Fruit fly (Drosophila melanogaster) Kc167 (cell line): Measurements from ENCODE around the gene neo.

Experiments
- Myc ChIP-seq: fragments of >200 bp; optimal IDR thresholded peaks from 2 replicates; lab custom pipeline; 2017; ENCODE audit warnings: missing external identifiers
- Sin3A ChIP-seq: fragments of >200 bp; optimal IDR thresholded peaks from 2 replicates; lab custom pipeline; 2018; ENCODE audit warnings: missing external identifiers
- h ChIP-seq: fragments of >200 bp; optimal IDR thresholded peaks from 3 replicates; lab custom pipeline; 2018; ENCODE audit warnings: missing external identifiers
- insv ChIP-seq: fragments of >200 bp; optimal IDR thresholded peaks from 3 replicates; lab custom pipeline; 2018; ENCODE audit warnings: missing external identifiers
- psq ChIP-seq: fragments of >200 bp; optimal IDR thresholded peaks from 2 replicates; lab custom pipeline; 2017; ENCODE audit warnings: missing external identifiers
- ttk ChIP-seq: sonication (Bioruptor generic); optimal IDR thresholded peaks from 2 replicates; lab custom pipeline; 2017; ENCODE audit warnings: missing external identifiers

neo gene

DNA sequence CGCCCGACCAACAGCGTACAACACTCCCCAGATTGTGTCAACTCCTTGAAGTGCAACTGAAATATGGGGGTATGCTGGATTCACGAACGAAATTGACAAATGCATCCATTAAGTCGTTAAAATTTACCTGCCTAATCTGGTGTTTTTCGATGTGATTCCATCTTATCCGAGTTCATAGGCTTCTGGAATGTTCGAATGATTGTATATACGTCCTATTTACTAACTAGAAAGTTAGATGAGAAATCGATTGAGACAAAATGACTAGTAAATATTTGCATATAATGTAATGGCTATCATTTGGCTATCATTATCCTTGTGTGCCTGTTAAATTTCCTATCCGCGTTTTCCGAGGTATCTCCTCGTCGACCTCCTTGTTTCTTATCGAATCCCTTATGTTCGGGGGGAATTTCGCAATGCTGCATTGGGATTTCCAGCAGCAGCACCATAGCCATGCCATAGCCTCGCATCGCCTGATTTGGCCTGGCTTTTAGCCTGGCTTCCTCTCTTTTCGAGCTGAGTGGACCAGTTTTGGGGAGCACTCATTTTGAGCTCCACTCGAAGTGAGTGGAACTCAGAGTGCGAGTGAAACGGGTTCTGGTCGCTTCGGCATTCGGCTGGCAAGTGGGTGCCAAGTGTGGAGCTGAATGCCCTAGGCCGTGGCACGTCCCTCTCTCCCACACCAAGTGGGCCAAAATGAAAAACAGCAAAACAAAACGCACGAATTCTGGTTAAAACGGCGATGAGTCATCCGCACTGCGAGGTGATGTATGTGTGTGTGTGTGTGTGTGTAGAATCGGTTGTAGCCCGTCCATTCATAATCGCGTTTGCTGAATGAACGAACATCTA is 40.6 kb upstream of the neo start:
- TF ChIP-seq Sin3A (lab: Kevin White, UChicago) (no peak), Myc (lab: Kevin White, UChicago) (no peak), psq (lab: Kevin White, UChicago) (no peak), ttk (lab: Kevin White, UChicago) (no peak), h (lab: Kevin White, UChicago) (no peak), insv (lab: Kevin White, UChicago) (no peak)

DNA sequence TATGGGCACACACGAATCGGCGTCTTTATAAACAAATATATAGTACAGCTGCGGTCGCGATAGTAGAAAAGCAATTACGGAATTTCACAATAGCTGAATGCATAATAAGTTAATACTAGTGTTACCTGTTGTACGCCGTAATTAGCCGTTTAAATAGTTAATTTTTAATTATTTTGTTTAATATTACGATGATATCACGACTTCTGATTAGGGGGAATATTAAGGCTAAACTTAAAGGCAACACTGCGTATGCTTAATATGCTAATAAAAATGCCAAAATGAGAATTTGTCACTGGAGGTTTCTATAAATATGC is 40.0 kb upstream of the neo start:
- TF ChIP-seq insv (lab: Kevin White, UChicago) (no peak), h (lab: Kevin White, UChicago) (no peak), Sin3A (lab: Kevin White, UChicago) (no peak), Myc (lab: Kevin White, UChicago) (no peak), ttk (lab: Kevin White, UChicago) (no peak), psq (lab: Kevin White, UChicago) (no peak)

DNA sequence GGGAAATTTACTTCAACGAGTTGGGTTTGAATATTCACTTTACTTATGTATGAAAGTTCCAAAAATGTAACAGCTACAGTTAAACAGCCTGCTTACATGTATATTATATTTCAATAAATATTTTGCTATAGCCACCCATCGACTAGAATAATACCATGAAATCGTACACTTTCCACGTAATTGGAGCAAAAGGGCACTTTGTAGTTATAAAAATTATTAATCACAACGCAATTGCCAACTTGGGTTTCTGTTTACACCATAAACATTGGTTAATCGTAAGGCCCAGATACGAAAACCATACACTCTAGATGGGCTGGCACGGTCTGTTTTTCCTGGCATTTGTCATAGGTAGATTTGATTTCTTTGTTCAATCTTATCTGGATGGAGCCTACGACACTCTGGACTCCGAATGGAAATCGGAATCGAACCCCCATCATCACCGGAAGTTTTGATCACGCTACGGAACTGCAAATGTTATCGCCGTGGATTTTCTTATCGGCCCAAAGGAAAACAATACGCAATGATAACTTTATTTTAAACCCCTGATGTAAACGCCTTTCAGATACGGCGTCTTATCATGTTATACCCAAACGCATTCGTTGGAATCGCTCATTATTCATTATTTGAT is 38.4 kb upstream of the neo start, which contains the start of gene fig:
TSS of gene fig (minus strand) at position 51 of the 628 bp plus-strand sequence.
- TF ChIP-seq h (lab: Kevin White, UChicago) = no peak
- TF ChIP-seq Sin3A (lab: Kevin White, UChicago) = no peak
- TF ChIP-seq psq (lab: Kevin White, UChicago) = no peak
- no peak for TF ChIP-seq ttk (lab: Kevin White, UChicago)
- no peak for TF ChIP-seq Myc (lab: Kevin White, UChicago)
- no peak for TF ChIP-seq insv (lab: Kevin White, UChicago)

DNA sequence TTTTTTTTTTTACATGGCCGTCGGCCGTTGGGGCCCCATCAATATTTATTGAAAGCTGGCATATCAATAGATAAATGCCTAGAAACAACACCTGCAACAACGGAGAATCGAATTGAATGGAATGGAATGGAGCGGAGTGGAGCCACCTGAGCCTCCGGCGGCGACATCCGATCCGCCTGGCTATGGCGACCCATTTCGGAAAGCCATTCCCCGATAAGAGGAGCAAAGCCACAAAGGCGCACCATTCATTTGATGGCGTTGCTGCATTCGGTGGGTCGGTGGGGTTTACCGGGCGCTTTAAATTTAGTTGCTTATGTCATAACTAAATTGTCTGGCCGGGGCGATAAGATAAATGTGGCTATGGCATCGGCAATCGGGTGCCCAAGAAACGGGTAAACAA is 37.1 kb upstream of the neo start:
- TF ChIP-seq ttk (lab: Kevin White, UChicago) = no peak
- TF ChIP-seq Sin3A (lab: Kevin White, UChicago) = no peak
- TF ChIP-seq h (lab: Kevin White, UChicago) = no peak
- TF ChIP-seq psq (lab: Kevin White, UChicago) = no peak
- no peak for TF ChIP-seq Myc (lab: Kevin White, UChicago)
- TF ChIP-seq insv (lab: Kevin White, UChicago) = no peak

DNA sequence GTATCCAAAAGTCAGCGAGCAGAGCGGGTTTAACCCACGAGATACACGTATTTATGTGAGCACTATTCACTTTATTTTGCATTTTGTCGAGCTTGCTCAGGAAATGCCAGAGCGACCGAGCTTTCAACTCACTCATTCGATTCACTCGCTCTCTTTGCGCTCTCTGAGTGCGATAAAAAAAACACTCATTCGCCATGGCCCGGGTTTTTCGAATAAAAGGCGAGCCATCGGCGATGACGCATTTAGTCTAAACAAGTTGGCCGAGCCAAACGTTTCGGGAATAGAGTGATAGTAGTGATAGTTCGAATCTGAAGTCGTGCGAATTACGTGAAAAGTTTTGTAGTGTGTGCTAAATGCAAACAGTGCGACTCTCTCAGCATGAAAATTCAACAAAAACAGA is 36.6 kb upstream of the neo start:
- TF ChIP-seq Myc (lab: Kevin White, UChicago) (no peak), ttk (lab: Kevin White, UChicago) (no peak), insv (lab: Kevin White, UChicago) (no peak), h (lab: Kevin White, UChicago) (no peak), Sin3A (lab: Kevin White, UChicago) (no peak), psq (lab: Kevin White, UChicago) (no peak)

DNA sequence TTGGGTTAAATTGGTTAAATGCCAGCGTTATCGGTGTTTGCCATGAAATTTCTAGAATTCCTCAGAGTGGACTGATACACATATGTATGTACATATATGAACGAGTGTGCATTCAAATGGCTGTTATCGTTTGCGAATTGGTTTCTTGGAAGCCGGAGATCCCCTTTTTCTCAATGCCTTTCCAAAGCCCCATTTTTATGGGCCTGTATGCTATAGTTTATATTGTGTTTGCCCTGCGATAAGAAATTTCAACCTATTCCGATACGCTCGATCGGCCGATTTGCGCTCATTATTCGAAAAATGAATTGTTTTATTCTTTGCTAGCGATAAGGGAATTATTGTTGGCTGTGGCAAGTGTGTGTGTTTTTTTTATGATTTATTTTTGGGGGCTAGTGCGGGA is 35.7 kb upstream of the neo start:
- no peak for TF ChIP-seq Myc (lab: Kevin White, UChicago)
- TF ChIP-seq psq (lab: Kevin White, UChicago) = no peak
- no peak for TF ChIP-seq ttk (lab: Kevin White, UChicago)

DNA sequence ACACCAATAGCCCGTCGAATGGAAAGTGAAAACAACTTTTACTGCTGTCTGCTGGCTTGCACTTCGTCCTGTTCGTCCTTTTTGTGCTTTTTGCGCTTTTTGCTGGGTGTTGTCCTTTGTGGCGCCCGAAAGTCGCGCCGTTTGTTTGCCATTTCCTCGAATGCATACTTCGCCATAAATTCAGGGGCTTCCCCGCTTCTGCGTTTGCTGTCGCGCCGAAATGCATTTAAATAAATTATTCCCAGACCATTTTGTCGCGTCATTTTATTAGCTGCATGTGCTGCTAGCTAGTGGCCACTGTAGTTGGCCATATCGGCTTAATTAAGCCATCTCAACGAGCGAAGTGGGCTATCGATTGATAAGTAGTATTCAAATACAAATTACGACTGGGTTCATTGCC is 33.7 kb upstream of the neo start:
- TF ChIP-seq insv (lab: Kevin White, UChicago) = no peak
- no peak for TF ChIP-seq ttk (lab: Kevin White, UChicago)
- no peak for TF ChIP-seq psq (lab: Kevin White, UChicago)
- TF ChIP-seq h (lab: Kevin White, UChicago) = no peak
- no peak for TF ChIP-seq Myc (lab: Kevin White, UChicago)

DNA sequence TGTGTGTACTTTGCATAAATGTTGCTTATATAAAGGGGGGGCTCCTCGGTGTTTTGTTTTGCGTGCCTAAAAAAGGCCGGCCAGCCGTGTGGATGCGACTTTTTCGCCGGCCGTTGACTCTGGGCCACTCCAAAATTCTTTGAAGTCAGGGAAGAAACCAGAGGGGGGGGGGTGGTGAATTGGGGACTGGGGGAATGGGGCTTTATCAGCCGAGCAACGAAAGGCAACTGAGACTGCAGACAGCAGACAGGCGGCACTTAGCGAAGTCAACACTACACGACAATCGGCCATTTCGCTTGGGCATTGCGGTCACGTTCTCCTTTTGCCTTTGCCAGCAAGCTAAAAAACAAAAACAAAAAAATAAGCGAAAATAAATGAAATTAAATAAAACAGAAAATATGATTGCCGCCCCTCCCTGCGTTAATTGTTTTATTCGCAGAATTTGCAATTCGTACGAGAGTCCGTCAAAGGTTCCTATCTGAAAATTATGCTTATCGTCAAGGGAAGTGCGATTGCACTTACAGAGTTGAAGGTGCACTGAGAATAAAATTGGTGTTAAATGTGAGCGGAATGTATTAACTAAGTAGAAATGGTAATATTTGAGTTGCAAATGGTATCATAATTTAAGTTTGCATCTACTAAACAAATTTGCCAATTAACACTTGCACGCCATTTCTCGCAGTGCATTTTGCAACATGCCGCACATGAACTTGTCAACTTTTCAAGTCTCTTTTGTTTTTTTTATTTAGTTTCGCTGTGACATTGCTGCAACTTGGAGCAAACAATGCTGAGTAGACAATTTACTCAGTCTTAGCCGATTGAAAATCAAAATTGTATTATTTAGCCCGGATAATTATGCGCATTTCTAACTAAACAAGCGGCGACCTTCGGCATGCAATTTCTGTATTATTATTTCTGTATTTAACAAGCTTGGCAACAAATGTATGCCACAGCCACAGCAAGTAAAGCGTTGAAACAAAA is 32.6 kb upstream of the neo start:
- TF ChIP-seq ttk (lab: Kevin White, UChicago) = no peak
- no peak for TF ChIP-seq Myc (lab: Kevin White, UChicago)
- no peak for TF ChIP-seq insv (lab: Kevin White, UChicago)
- no peak for TF ChIP-seq h (lab: Kevin White, UChicago)
- no peak for TF ChIP-seq psq (lab: Kevin White, UChicago)
- no peak for TF ChIP-seq Sin3A (lab: Kevin White, UChicago)

DNA sequence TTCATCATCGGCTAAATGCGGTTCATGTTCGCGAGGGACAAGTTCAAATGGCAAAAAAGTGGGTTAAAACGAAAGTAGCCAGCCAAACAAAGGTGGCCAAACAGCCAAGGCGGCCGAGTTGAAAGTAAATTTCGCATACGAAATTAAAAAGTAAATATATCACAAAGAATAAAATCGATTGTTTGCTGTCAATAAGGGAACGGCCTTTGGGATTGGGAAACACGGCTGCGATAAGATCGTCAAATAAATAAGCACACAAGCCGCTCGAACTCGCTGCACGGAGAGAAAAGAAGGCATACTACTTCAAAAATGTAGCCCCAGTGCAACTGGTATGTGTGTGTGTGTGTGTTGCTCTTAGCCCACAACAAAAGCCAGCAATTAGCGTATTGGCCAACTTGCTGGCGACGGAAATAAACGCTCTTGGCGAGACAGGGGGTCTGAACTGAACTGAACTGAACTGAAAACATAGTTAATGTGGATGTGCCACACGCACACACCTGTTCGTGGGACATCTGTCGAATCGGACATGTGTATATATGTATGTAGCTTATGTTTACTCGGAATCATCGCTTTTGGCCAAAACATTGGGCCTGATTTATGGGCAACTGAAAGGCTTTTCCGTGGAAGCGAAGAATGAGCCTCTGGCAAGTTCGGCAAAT is 30.9 kb upstream of the neo start:
- TF ChIP-seq psq (lab: Kevin White, UChicago) = no peak
- no peak for TF ChIP-seq h (lab: Kevin White, UChicago)
- TF ChIP-seq ttk (lab: Kevin White, UChicago) = no peak
- TF ChIP-seq Myc (lab: Kevin White, UChicago) = no peak
- TF ChIP-seq insv (lab: Kevin White, UChicago) = no peak
- TF ChIP-seq Sin3A (lab: Kevin White, UChicago) = no peak

DNA sequence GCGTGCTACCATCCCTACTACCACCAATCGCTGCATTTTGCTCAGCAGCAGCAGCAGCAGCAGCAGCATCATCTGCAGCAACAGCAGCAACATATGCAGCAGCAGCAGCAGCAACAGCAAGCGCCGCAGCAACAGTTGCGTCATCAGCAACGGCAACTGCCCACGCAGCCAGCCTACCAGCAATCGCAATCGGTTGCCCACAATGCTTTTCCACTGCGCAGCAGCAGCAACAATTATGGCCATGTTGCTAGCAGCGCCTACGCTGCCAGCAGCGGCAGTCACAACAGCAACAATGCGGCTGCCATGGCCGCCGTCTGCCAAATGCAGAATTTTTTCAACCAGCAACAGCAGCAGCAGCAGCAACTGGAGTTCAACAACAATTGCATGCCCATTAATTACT is 28.7 kb upstream of the neo start:
- TF ChIP-seq ttk (lab: Kevin White, UChicago) (no peak), Sin3A (lab: Kevin White, UChicago) (no peak)
